Fruit fly (Drosophila melanogaster) whole organism, embryonic: ENCODE measurements around the gene fzo.
A peak's percentile ranks its signal among the peaks of the same experiment; 100 is the strongest.

Experiments used
- Asciz ChIP-seq: fragments of 200-800 bp; sonication (Bioruptor generic); optimal IDR thresholded peaks from 2 replicates; lab custom pipeline; 2017; ENCODE audit warnings: missing biosample characterization, mild to moderate bottlenecking, missing genetic modification characterization, missing genetic modification reagents
- Blimp-1 ChIP-seq: fragments of 200-800 bp; sonication (Bioruptor generic); optimal IDR thresholded peaks from 3 replicates; lab custom pipeline; 2018; ENCODE audit warnings: missing biosample characterization, missing genetic modification characterization, mild to moderate bottlenecking, moderate library complexity, missing genetic modification reagents
- Bteb2 ChIP-seq: fragments of 200-800 bp; sonication (Bioruptor generic); optimal IDR thresholded peaks from 2 replicates; lab custom pipeline; 2016; ENCODE audit warnings: missing biosample characterization, missing genetic modification characterization
- CG10147 ChIP-seq: fragments of 200-800 bp; sonication (Bioruptor generic); optimal IDR thresholded peaks from 2 replicates; lab custom pipeline; 2019; ENCODE audit warnings: missing biosample characterization, mild to moderate bottlenecking, missing genetic modification characterization, moderate library complexity
- CG10366 ChIP-seq: fragments of 200-800 bp; sonication (Bioruptor generic); IDR thresholded peaks from 2 replicates; pipeline ENCODE4 v1.3.6; 2022; ENCODE audit warnings: missing biosample characterization, missing genetic modification characterization
- CG11398 ChIP-seq: fragments of 200-800 bp; sonication (Bioruptor generic); optimal IDR thresholded peaks from 2 replicates; lab custom pipeline; 2016; ENCODE audit warnings: missing biosample characterization, missing genetic modification characterization
- CG11695 ChIP-seq: fragments of 200-800 bp; sonication (Bioruptor generic); IDR thresholded peaks from 3 replicates; pipeline ENCODE4 v1.3.6; 2022; ENCODE audit warnings: missing biosample characterization, missing genetic modification characterization
- CG11723 ChIP-seq: fragments of 200-800 bp; sonication (Bioruptor generic); optimal IDR thresholded peaks from 2 replicates; lab custom pipeline; 2017; ENCODE audit warnings: missing biosample characterization, mild to moderate bottlenecking, missing genetic modification characterization
- CG13296 ChIP-seq: fragments of 200-800 bp; sonication (Bioruptor generic); optimal IDR thresholded peaks from 3 replicates; lab custom pipeline; 2018; ENCODE audit warnings: missing biosample characterization, mild to moderate bottlenecking, missing genetic modification characterization
- CG13424 ChIP-seq: fragments of 200-800 bp; sonication (Bioruptor generic); optimal IDR thresholded peaks from 2 replicates; lab custom pipeline; 2019; ENCODE audit warnings: missing biosample characterization, mild to moderate bottlenecking, missing genetic modification characterization, moderate library complexity
- CG13624 ChIP-seq: fragments of 200-800 bp; sonication (Bioruptor generic); optimal IDR thresholded peaks from 2 replicates; lab custom pipeline; 2016; ENCODE audit warnings: missing biosample characterization, missing genetic modification characterization
- CG15696 ChIP-seq: fragments of 200-800 bp; sonication (Bioruptor generic); optimal IDR thresholded peaks from 2 replicates; lab custom pipeline; 2019; ENCODE audit warnings: missing biosample characterization, mild to moderate bottlenecking, missing genetic modification characterization, moderate library complexity
- CG1603 ChIP-seq: fragments of 200-800 bp; sonication (Bioruptor generic); optimal IDR thresholded peaks from 2 replicates; lab custom pipeline; 2019; ENCODE audit warnings: missing biosample characterization, mild to moderate bottlenecking, missing genetic modification characterization, moderate library complexity
- CG16863 ChIP-seq: fragments of 200-800 bp; sonication (Bioruptor generic); optimal IDR thresholded peaks from 3 replicates; lab custom pipeline; 2016; ENCODE audit warnings: missing biosample characterization, missing genetic modification characterization
- CG17829 ChIP-seq: fragments of 200-800 bp; optimal IDR thresholded peaks from 2 replicates; lab custom pipeline; 2019; ENCODE audit warnings: missing biosample characterization, mild to moderate bottlenecking, missing genetic modification characterization, moderate library complexity
- CG1792 ChIP-seq: fragments of 200-800 bp; sonication (Bioruptor generic); optimal IDR thresholded peaks from 2 replicates; lab custom pipeline; 2016; ENCODE audit warnings: missing biosample characterization, missing genetic modification characterization
- CG2678 ChIP-seq: fragments of 200-800 bp; sonication (Bioruptor generic); optimal IDR thresholded peaks from 3 replicates; lab custom pipeline; 2019; ENCODE audit warnings: missing biosample characterization, mild to moderate bottlenecking, missing genetic modification characterization, moderate library complexity
- CG2875 ChIP-seq: fragments of 200-800 bp; sonication (Bioruptor generic); optimal IDR thresholded peaks from 2 replicates; lab custom pipeline; 2017; ENCODE audit warnings: missing biosample characterization, mild to moderate bottlenecking, missing genetic modification characterization, missing genetic modification reagents
- CG3407 ChIP-seq: fragments of 200-800 bp; sonication (Bioruptor generic); optimal IDR thresholded peaks from 2 replicates; lab custom pipeline; 2018; ENCODE audit warnings: missing biosample characterization, mild to moderate bottlenecking, missing genetic modification characterization
- CG4360 ChIP-seq: fragments of 200-800 bp; sonication (Bioruptor generic); IDR thresholded peaks from 2 replicates; pipeline ENCODE4 v1.3.6; 2022; ENCODE audit warnings: missing biosample characterization, missing genetic modification characterization
- CG43689 ChIP-seq: fragments of 200-800 bp; sonication (Bioruptor generic); IDR thresholded peaks from 2 replicates; pipeline ENCODE4 v1.3.6; 2022; ENCODE audit warnings: missing biosample characterization, missing genetic modification characterization
- CG6813 ChIP-seq: fragments of 200-800 bp; sonication (Bioruptor generic); optimal IDR thresholded peaks from 2 replicates; lab custom pipeline; 2017; ENCODE audit warnings: missing biosample characterization, missing genetic modification characterization, mild to moderate bottlenecking, moderate library complexity, missing genetic modification reagents
- CG8290 ChIP-seq, 3 experiments: fragments of 200-800 bp; sonication (Bioruptor generic); optimal IDR thresholded peaks; 2 replicates each; lab custom pipeline; 2016 to 2019; ENCODE audit warnings: missing biosample characterization in 3 of 3, missing genetic modification characterization in 3 of 3, mild to moderate bottlenecking in 2 of 3, moderate library complexity in 1 of 3
- CG9437 ChIP-seq: fragments of 200-800 bp; sonication (Bioruptor generic); optimal IDR thresholded peaks from 2 replicates; lab custom pipeline; 2018; ENCODE audit warnings: missing biosample characterization, mild to moderate bottlenecking, missing genetic modification characterization
- CG9817 ChIP-seq: fragments of 200-800 bp; sonication (Bioruptor generic); optimal IDR thresholded peaks from 2 replicates; lab custom pipeline; 2018; ENCODE audit warnings: missing biosample characterization, mild to moderate bottlenecking, missing genetic modification characterization, moderate library complexity
- Dip3 ChIP-seq: fragments of 200-800 bp; sonication (Bioruptor generic); optimal IDR thresholded peaks from 3 replicates; lab custom pipeline; 2016; ENCODE audit warnings: missing biosample characterization, missing genetic modification characterization
- Ets65A ChIP-seq: fragments of 200-800 bp; sonication (Bioruptor generic); peaks from one replicate; lab custom pipeline; 2016; ENCODE audit warnings: missing biosample characterization, missing genetic modification characterization
- Fer1 ChIP-seq: fragments of 200-800 bp; sonication (Bioruptor generic); optimal IDR thresholded peaks from 2 replicates; lab custom pipeline; 2017; ENCODE audit warnings: missing biosample characterization, mild to moderate bottlenecking, missing genetic modification characterization
- H15 ChIP-seq: fragments of 200-800 bp; sonication (Bioruptor generic); IDR thresholded peaks from 3 replicates; pipeline ENCODE4 v1.3.6; 2022; ENCODE audit warnings: missing biosample characterization, missing genetic modification characterization
- HLH3B ChIP-seq: fragments of 200-800 bp; sonication (Bioruptor generic); IDR thresholded peaks from 2 replicates; pipeline ENCODE4 v1.3.6; 2022; ENCODE audit warnings: missing biosample characterization, missing genetic modification characterization
- Hand ChIP-seq: fragments of 200-800 bp; sonication (Bioruptor generic); optimal IDR thresholded peaks from 2 replicates; lab custom pipeline; 2017; ENCODE audit warnings: mild to moderate bottlenecking, missing biosample characterization, missing genetic modification reagents, missing genetic modification characterization
- Hey ChIP-seq: fragments of 200-800 bp; sonication (Bioruptor generic); optimal IDR thresholded peaks from 3 replicates; lab custom pipeline; 2018; ENCODE audit warnings: missing biosample characterization, mild to moderate bottlenecking, missing genetic modification characterization
- HmgZ ChIP-seq: fragments of 200-800 bp; sonication (Bioruptor generic); optimal IDR thresholded peaks from 2 replicates; lab custom pipeline; 2018; ENCODE audit warnings: missing biosample characterization, mild to moderate bottlenecking, missing genetic modification characterization
- Lpt ChIP-seq: fragments of >200 bp; optimal IDR thresholded peaks from 2 replicates; lab custom pipeline; 2018; ENCODE audit warnings: missing biosample characterization, missing genetic modification characterization
- Nf-YA ChIP-seq: fragments of 200-800 bp; sonication (Bioruptor generic); IDR thresholded peaks from 2 replicates; pipeline ENCODE4 v1.3.6; 2022; ENCODE audit warnings: missing biosample characterization, missing genetic modification characterization
- Oaz ChIP-seq: fragments of 200-800 bp; sonication (Bioruptor generic); IDR thresholded peaks from 2 replicates; pipeline ENCODE4 v1.3.6; 2022; ENCODE audit warnings: missing biosample characterization, missing genetic modification characterization
- Vsx1 ChIP-seq: fragments of 200-800 bp; sonication (Bioruptor generic); optimal IDR thresholded peaks from 2 replicates; lab custom pipeline; 2017; ENCODE audit warnings: missing biosample characterization, mild to moderate bottlenecking, missing genetic modification characterization, missing genetic modification reagents
- amos ChIP-seq: fragments of 200-800 bp; sonication (Bioruptor generic); IDR thresholded peaks from 2 replicates; pipeline ENCODE4 v1.3.6; 2022; ENCODE audit warnings: missing biosample characterization, missing genetic modification characterization; ENCODE audit not compliant: partially characterized antibody
- cg ChIP-seq: fragments of 200-800 bp; sonication (Bioruptor generic); optimal IDR thresholded peaks from 3 replicates; lab custom pipeline; 2019; ENCODE audit warnings: missing biosample characterization, mild to moderate bottlenecking, missing genetic modification characterization, moderate library complexity
- crp ChIP-seq, 2 experiments: fragments of 200-800 bp; sonication (Bioruptor generic); optimal IDR thresholded peaks; 2 replicates in 1 of 2; 3 replicates in 1 of 2; lab custom pipeline; 2017; ENCODE audit warnings: missing biosample characterization in 2 of 2, missing genetic modification characterization in 2 of 2, mild to moderate bottlenecking in 1 of 2, moderate library complexity in 1 of 2
- gro ChIP-seq: fragments of 200-800 bp; sonication (Bioruptor generic); optimal IDR thresholded peaks from 2 replicates; lab custom pipeline; 2016; ENCODE audit warnings: missing biosample characterization, missing genetic modification characterization
- hth ChIP-seq: fragments of >200 bp; optimal IDR thresholded peaks from 2 replicates; lab custom pipeline; 2017; ENCODE audit warnings: inconsistent platforms
- lbe ChIP-seq: fragments of 200-800 bp; sonication (Bioruptor generic); optimal IDR thresholded peaks from 2 replicates; lab custom pipeline; 2016; ENCODE audit warnings: missing biosample characterization, mild to moderate bottlenecking, missing genetic modification characterization
- maf-S ChIP-seq: fragments of 200-800 bp; sonication (Bioruptor generic); optimal IDR thresholded peaks from 2 replicates; lab custom pipeline; 2016; ENCODE audit warnings: missing biosample characterization, missing genetic modification characterization
- mirr ChIP-seq: fragments of 200-800 bp; sonication (Bioruptor generic); optimal IDR thresholded peaks from 3 replicates; lab custom pipeline; 2018; ENCODE audit warnings: missing biosample characterization, mild to moderate bottlenecking, missing genetic modification characterization
- rib ChIP-seq: fragments of 200-800 bp; sonication (Bioruptor generic); IDR thresholded peaks from 2 replicates; pipeline ENCODE4 v1.3.6; 2022; ENCODE audit warnings: missing biosample characterization, missing genetic modification characterization
- sim ChIP-seq: fragments of 200-800 bp; sonication (Bioruptor generic); IDR thresholded peaks from 2 replicates; pipeline ENCODE4 v1.3.6; 2022; ENCODE audit warnings: missing biosample characterization, missing genetic modification characterization
- ttk ChIP-seq: fragments of 200-800 bp; sonication (Bioruptor generic); IDR thresholded peaks from 2 replicates; pipeline ENCODE4 v2.1.2; 2022; ENCODE audit warnings: missing biosample characterization, missing genetic modification characterization
- vvl ChIP-seq: fragments of 200-800 bp; sonication (Bioruptor generic); IDR thresholded peaks from 2 replicates; pipeline ENCODE4 v1.3.6; 2022; ENCODE audit warnings: missing biosample characterization, missing genetic modification characterization

fzo gene

dm6 chr3R:23176445-23177087, 27.3 kb downstream of the fzo start (continued):
- TF ChIP-seq lbe, result peak; percentile 37
- peak; percentile 1 for TF ChIP-seq CG16863 (GFP tag; lab: Kevin White, UChicago)
- peak; percentile 3 for TF ChIP-seq CG15696 (tag; lab: Kevin White, UChicago)
- peak; percentile 46 for TF ChIP-seq HmgZ (tag; lab: Kevin White, UChicago)
- TF ChIP-seq CG13624, result peak; percentile 13
- no peak for TF ChIP-seq cg (GFP tag; lab: Kevin White, UChicago)
- peak; percentile 38 for TF ChIP-seq Ets65A (GFP tag; lab: Kevin White, UChicago)
- TF ChIP-seq Bteb2, result peak; percentile 12
- no peak for TF ChIP-seq CG9437
- peak; percentile 39; the same call in 1 of the 2 replicates for TF ChIP-seq Nf-YA (GFP tag; lab: Robert Waterston, UW)
- TF ChIP-seq CG11398, result peak; percentile 50
- TF ChIP-seq H15 (GFP tag; lab: Robert Waterston, UW), result no peak
- peak; percentile 44; the same call in 1 of the 2 replicates for TF ChIP-seq HLH3B (GFP tag; lab: Robert Waterston, UW)
- peak; percentile 16 for TF ChIP-seq CG9817 (tag; lab: Kevin White, UChicago)
- peak; percentile 26; the same call in 1 of the 3 replicates for TF ChIP-seq CG11695 (GFP tag; lab: Robert Waterston, UW)
- no peak for TF ChIP-seq amos (GFP tag; lab: Robert Waterston, UW)
- peak; percentile 41; the same call in 1 of the 2 replicates for TF ChIP-seq CG4360 (GFP tag; lab: Robert Waterston, UW)
- no peak for TF ChIP-seq sim (GFP tag; lab: Robert Waterston, UW)
- TF ChIP-seq CG8290 (GFP tag; optimal IDR thresholded peaks at IDR 0.05; lab: Kevin White, UChicago), result no peak
- peak in 1 of 2 experiments; percentile 67 for TF ChIP-seq CG8290 (tag; optimal IDR thresholded peaks at IDR 0.05; lab: Kevin White, UChicago)
- TF ChIP-seq CG6813 (GFP tag; lab: Kevin White, UChicago), result peak; percentile 65
- peak; percentile 42 for TF ChIP-seq Dip3
- TF ChIP-seq gro (GFP tag; lab: Kevin White, UChicago), result peak; percentile 67
- peak; percentile 33 for TF ChIP-seq CG13424 (tag; lab: Kevin White, UChicago)
- peak; percentile 46 for TF ChIP-seq CG3407 (GFP tag; lab: Kevin White, UChicago)
- no peak for TF ChIP-seq crp (GFP tag; optimal IDR thresholded peaks at IDR 0.05; lab: Kevin White, UChicago)
- peak; percentile 20 for TF ChIP-seq Hand (GFP tag; lab: Kevin White, UChicago)
- TF ChIP-seq vvl, result peak; percentile 45; the same call in 1 of the 2 replicates
- peak; percentile 55 for TF ChIP-seq Asciz (GFP tag; lab: Kevin White, UChicago)
- peak; percentile 10; the same call in 1 of the 2 replicates for TF ChIP-seq CG10366
- peak; percentile 52 for TF ChIP-seq mirr (GFP tag; lab: Kevin White, UChicago)
- peak; percentile 23 for TF ChIP-seq CG11723 (GFP tag; lab: Kevin White, UChicago)
- TF ChIP-seq Hey (tag; lab: Kevin White, UChicago), result peak; percentile 59
- peak; percentile 36 for TF ChIP-seq CG1792 (GFP tag; lab: Kevin White, UChicago)
- TF ChIP-seq Lpt, result no peak
- TF ChIP-seq CG2875 (GFP tag; lab: Kevin White, UChicago), result peak; percentile 46
- peak; percentile 29; the same call in 1 of the 2 replicates for TF ChIP-seq CG43689
- TF ChIP-seq CG17829 (tag; lab: Kevin White, UChicago), result no peak
- TF ChIP-seq Oaz (GFP tag; lab: Robert Waterston, UW), result 0 out of 2 replicates have a peak, but pooled peaks have one; percentile 18
- TF ChIP-seq CG1603 (tag; lab: Kevin White, UChicago), result peak; percentile 14
- TF ChIP-seq CG2678 (tag; lab: Kevin White, UChicago), result peak; percentile 59
- TF ChIP-seq Blimp-1 (GFP tag; lab: Kevin White, UChicago), result peak; percentile 27
- no peak for TF ChIP-seq CG10147
- TF ChIP-seq ttk, result peak; percentile 7; the same call in 1 of the 2 replicates
- no peak for TF ChIP-seq maf-S (GFP tag; lab: Kevin White, UChicago)
- TF ChIP-seq rib (GFP tag; lab: Robert Waterston, UW), result peak; percentile 53
- TF ChIP-seq Vsx1 (GFP tag; lab: Kevin White, UChicago), result peak; percentile 70
- TF ChIP-seq CG13296 (GFP tag; lab: Kevin White, UChicago), result peak; percentile 66
- TF ChIP-seq hth (lab: Kevin White, UChicago), result no peak
- peak; percentile 80 for TF ChIP-seq Fer1
